Fruit fly (Drosophila melanogaster) ovary, adult (tissue): ENCODE results near the gene CG14191.

ENCODE experiments used
- CG17801 ChIP-seq: fragments of 200-800 bp; optimal IDR thresholded peaks from 2 replicates; lab custom pipeline; 2019; ENCODE audit warnings: missing biosample characterization, mild to moderate bottlenecking, missing genetic modification characterization, moderate library complexity; ENCODE audit not compliant: partially characterized antibody

The CG14191 gene

dm6 chrX:19127216-19127615 is 45.8 kb downstream of the CG14191 start, which contains the start of gene tgy:
tgy (minus strand) TSS chrX:19127316.
- TF ChIP-seq CG17801 (GFP tag; lab: Kevin White, UChicago): no peak
